Worm (Caenorhabditis elegans): ENCODE data around the gene C04B4.2.

ce11 chrX:12275577-12275976, 7.5 kb upstream of the C04B4.2 start, which contains the start of gene C04B4.6:
- no peak for TF ChIP-seq jun-1 (tag; optimal IDR thresholded peaks at IDR 0.05)
- no peak for TF ChIP-seq ama-1 (optimal IDR thresholded peaks at IDR 0.05)
- TF ChIP-seq pag-3 (tag; optimal IDR thresholded peaks at IDR 0.05; ENCODE audit: borderline replicate concordance, insufficient read depth): no peak
- no peak for TF ChIP-seq sptf-1 (tag; optimal IDR thresholded peaks at IDR 0.05)

Data from whole organism, L1 larva.